Fruit fly (Drosophila melanogaster): Measurements from ENCODE around the gene CG33630.

CG33630 gene

DNA sequence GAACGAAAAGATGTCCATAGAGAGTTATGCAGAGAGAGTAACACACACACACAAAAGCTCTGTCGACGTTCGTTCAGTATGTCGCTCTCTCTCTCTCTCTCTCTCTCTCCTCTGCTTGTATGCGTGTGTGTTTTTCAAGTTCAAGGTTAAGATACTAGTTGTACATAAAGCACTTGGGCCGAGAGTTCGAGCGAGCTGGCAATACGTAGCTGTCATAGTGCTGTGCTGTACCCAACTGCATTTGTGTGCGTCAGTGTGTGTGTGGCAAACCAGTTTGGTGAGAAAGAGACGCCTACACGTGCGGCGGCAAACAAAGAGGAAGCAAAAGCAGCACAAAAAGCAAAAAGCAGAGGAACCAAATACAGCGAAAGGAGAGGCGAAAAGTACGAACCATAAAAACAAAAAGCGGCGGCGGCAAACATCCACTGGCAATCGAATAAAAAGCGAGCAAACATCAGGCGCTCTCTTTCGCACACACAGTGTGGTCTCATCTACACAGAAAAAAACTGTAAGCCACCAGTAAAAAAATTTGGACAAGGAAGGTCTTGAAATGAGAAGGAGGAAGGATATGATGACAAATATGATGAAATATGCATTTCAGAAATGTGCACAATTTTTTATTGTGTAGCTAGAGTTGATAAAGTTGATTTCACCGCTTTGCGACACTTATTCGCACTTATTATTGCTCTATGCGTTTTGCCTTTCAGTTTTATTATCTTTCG, 24.9 kb downstream of the CG33630 start:
- TF ChIP-seq nom (GFP tag; optimal IDR thresholded peaks at IDR 0.05) (peak; percentile 61), lola (GFP tag; optimal IDR thresholded peaks at IDR 0.05) (no peak), crp (GFP tag; optimal IDR thresholded peaks at IDR 0.05) (no peak), danr (GFP tag; IDR thresholded peaks at IDR 0.05) (0 out of 2 replicates have a peak, but pooled peaks have one; percentile 9), Dfd (GFP tag; optimal IDR thresholded peaks at IDR 0.05) (peak in 1 of 2 experiments; percentile 52), otp (GFP tag; IDR thresholded peaks at IDR 0.05) (no peak), Gsc (GFP tag; IDR thresholded peaks at IDR 0.05) (peak; percentile 40), Asciz (GFP tag; optimal IDR thresholded peaks at IDR 0.05) (peak; percentile 51), CG9817 (tag; optimal IDR thresholded peaks at IDR 0.05) (peak; percentile 28), CG3407 (GFP tag; optimal IDR thresholded peaks at IDR 0.05) (peak; percentile 43), Lhr (GFP tag; optimal IDR thresholded peaks at IDR 0.05) (no peak), Hand (GFP tag; optimal IDR thresholded peaks at IDR 0.05) (peak; percentile 15), kni (GFP tag; optimal IDR thresholded peaks at IDR 0.05) (peak; percentile 62), tin (GFP tag; optimal IDR thresholded peaks at IDR 0.05) (peak; percentile 65), CG10462 (GFP tag; optimal IDR thresholded peaks at IDR 0.05) (peak; percentile 10), Sry-δ (GFP tag; optimal IDR thresholded peaks at IDR 0.05) (peak; percentile 27), fd96Cb (tag; optimal IDR thresholded peaks at IDR 0.05) (peak; percentile 43), CG13287 (GFP tag; IDR thresholded peaks at IDR 0.05; ENCODE audit: partially characterized antibody) (no peak; the same call in 1 of the 2 replicates), Xbp1 (GFP tag; optimal IDR thresholded peaks at IDR 0.05) (peak; percentile 76), Ssrp (tag; optimal IDR thresholded peaks at IDR 0.05) (peak; percentile 44), Fer1 (GFP tag; optimal IDR thresholded peaks at IDR 0.05) (peak; percentile 28), CG30431 (GFP tag; optimal IDR thresholded peaks at IDR 0.05) (peak; percentile 46), fru (optimal IDR thresholded peaks at IDR 0.05) (no peak), CG10147 (GFP tag; optimal IDR thresholded peaks at IDR 0.05) (peak; percentile 12), CG11723 (GFP tag; optimal IDR thresholded peaks at IDR 0.05) (peak; percentile 54), gsb (GFP tag; IDR thresholded peaks at IDR 0.05) (peak; percentile 59), CG10959 (GFP tag; IDR thresholded peaks at IDR 0.05) (no peak), Camta (GFP tag; optimal IDR thresholded peaks at IDR 0.05) (peak; percentile 73), CG11085 (GFP tag; IDR thresholded peaks at IDR 0.05) (no peak; the same call in 1 of the 2 replicates), CG4854 (GFP tag; optimal IDR thresholded peaks at IDR 0.05) (peak; percentile 45), CG6683 (GFP tag; optimal IDR thresholded peaks at IDR 0.05) (peak; percentile 3), ara (GFP tag; IDR thresholded peaks at IDR 0.05) (peak; percentile 40; the same call in 1 of the 2 replicates), tio (GFP tag; optimal IDR thresholded peaks at IDR 0.05) (peak; percentile 64), Optix (GFP tag; IDR thresholded peaks at IDR 0.05) (peak; percentile 51; the same call in 1 of the 3 replicates), pb (GFP tag; optimal IDR thresholded peaks at IDR 0.05) (peak; percentile 41), zen2 (GFP tag; IDR thresholded peaks at IDR 0.05; ENCODE audit: partially characterized antibody) (0 out of 3 replicates have a peak, but pooled peaks have one; percentile 11), dimm (GFP tag; IDR thresholded peaks at IDR 0.05) (no peak), vvl (GFP tag; IDR thresholded peaks at IDR 0.05) (peak; percentile 78), pzg (GFP tag; optimal IDR thresholded peaks at IDR 0.05) (no peak), bab2 (GFP tag; optimal IDR thresholded peaks at IDR 0.05) (peak; percentile 52), CG16863 (GFP tag; optimal IDR thresholded peaks at IDR 0.05) (peak; percentile 55), CG15479 (GFP tag; optimal IDR thresholded peaks at IDR 0.05) (no peak), Kr (GFP tag; optimal IDR thresholded peaks at IDR 0.05) (no peak), Oli (tag; optimal IDR thresholded peaks at IDR 0.05) (peak; percentile 53), Blimp-1 (GFP tag; optimal IDR thresholded peaks at IDR 0.05) (peak; percentile 11), CG9727 (GFP tag; optimal IDR thresholded peaks at IDR 0.05) (peak; percentile 70), salm (tag; optimal IDR thresholded peaks at IDR 0.05) (no peak), Side (GFP tag; optimal IDR thresholded peaks at IDR 0.05) (peak; percentile 84)

Measured in whole organism, embryonic.